Fruit fly (Drosophila melanogaster) whole organism, prepupa: ENCODE results near the gene CG9107.
A peak's percentile ranks its signal among the peaks of the same experiment; 100 is the strongest.

Experiments
- Blimp-1 ChIP-seq: fragments of 200-800 bp; sonication (Bioruptor generic); optimal IDR thresholded peaks from 3 replicates; lab custom pipeline; 2017; ENCODE audit warnings: missing biosample characterization, missing genetic modification characterization, mild to moderate bottlenecking, moderate library complexity, missing genetic modification reagents
- CG10631 ChIP-seq: fragments of 200-800 bp; sonication (Bioruptor generic); optimal IDR thresholded peaks from 2 replicates; lab custom pipeline; 2016; ENCODE audit warnings: missing biosample characterization, missing genetic modification characterization
- CG10669 ChIP-seq: fragments of 200-800 bp; sonication (Bioruptor generic); optimal IDR thresholded peaks from 3 replicates; lab custom pipeline; 2018; ENCODE audit warnings: missing biosample characterization, mild to moderate bottlenecking, missing genetic modification characterization, moderate library complexity
- CG11294 ChIP-seq: fragments of 200-800 bp; sonication (Bioruptor generic); IDR thresholded peaks from 2 replicates; pipeline ENCODE4 v1.3.6; 2022; ENCODE audit warnings: missing biosample characterization, missing genetic modification characterization
- CG11762 ChIP-seq: fragments of 200-800 bp; sonication (Bioruptor generic); optimal IDR thresholded peaks from 3 replicates; lab custom pipeline; 2016; ENCODE audit warnings: missing biosample characterization, missing genetic modification characterization; ENCODE audit not compliant: insufficient read depth
- CG11902 ChIP-seq: fragments of 200-800 bp; sonication (Bioruptor generic); optimal IDR thresholded peaks from 3 replicates; lab custom pipeline; 2016; ENCODE audit warnings: missing biosample characterization, missing genetic modification characterization
- CG15336 ChIP-seq: fragments of 200-800 bp; sonication (Bioruptor generic); IDR thresholded peaks from 2 replicates; pipeline ENCODE4 v1.3.6; 2022; ENCODE audit warnings: missing biosample characterization, missing genetic modification characterization
- CG1621 ChIP-seq: fragments of 200-800 bp; sonication (Bioruptor generic); optimal IDR thresholded peaks from 3 replicates; lab custom pipeline; 2018; ENCODE audit warnings: missing biosample characterization, mild to moderate bottlenecking, missing genetic modification characterization
- CG16779 ChIP-seq: fragments of 200-800 bp; sonication (Bioruptor generic); optimal IDR thresholded peaks from 3 replicates; lab custom pipeline; 2017; ENCODE audit warnings: missing biosample characterization, mild to moderate bottlenecking, missing genetic modification characterization
- CG3032 ChIP-seq: fragments of 200-800 bp; optimal IDR thresholded peaks from 2 replicates; lab custom pipeline; 2019; ENCODE audit warnings: missing biosample characterization, mild to moderate bottlenecking, missing genetic modification characterization, moderate library complexity
- CG31627 ChIP-seq: fragments of 200-800 bp; sonication (Bioruptor generic); optimal IDR thresholded peaks from 3 replicates; lab custom pipeline; 2016; ENCODE audit warnings: missing biosample characterization, missing genetic modification characterization
- CG32006 ChIP-seq: fragments of 200-800 bp; sonication (Bioruptor generic); optimal IDR thresholded peaks from 3 replicates; lab custom pipeline; 2017; ENCODE audit warnings: missing biosample characterization, mild to moderate bottlenecking, missing genetic modification characterization
- CG34406 ChIP-seq: fragments of 200-800 bp; sonication (Bioruptor generic); optimal IDR thresholded peaks from 3 replicates; lab custom pipeline; 2016; ENCODE audit warnings: missing biosample characterization, missing genetic modification characterization
- CG3919 ChIP-seq: fragments of 200-800 bp; sonication (Bioruptor generic); optimal IDR thresholded peaks from 3 replicates; lab custom pipeline; 2016; ENCODE audit warnings: missing biosample characterization, missing genetic modification characterization
- CG4318 ChIP-seq: fragments of 200-800 bp; sonication (Bioruptor generic); optimal IDR thresholded peaks from 3 replicates; lab custom pipeline; 2017; ENCODE audit warnings: missing biosample characterization, mild to moderate bottlenecking, missing genetic modification characterization
- CG6276 ChIP-seq: fragments of 200-800 bp; sonication (Bioruptor generic); optimal IDR thresholded peaks from 2 replicates; lab custom pipeline; 2017; ENCODE audit warnings: missing biosample characterization, mild to moderate bottlenecking, missing genetic modification characterization
- CG6808 ChIP-seq: fragments of 200-800 bp; sonication (Bioruptor generic); optimal IDR thresholded peaks from 3 replicates; lab custom pipeline; 2017; ENCODE audit warnings: missing biosample characterization, missing genetic modification characterization, mild to moderate bottlenecking, moderate library complexity, missing genetic modification reagents
- CG6854 ChIP-seq: fragments of 200-800 bp; sonication (Bioruptor generic); optimal IDR thresholded peaks from 2 replicates; lab custom pipeline; 2017; ENCODE audit warnings: missing biosample characterization, mild to moderate bottlenecking, missing genetic modification characterization
- CG7368 ChIP-seq: fragments of 200-800 bp; sonication (Bioruptor generic); optimal IDR thresholded peaks from 3 replicates; lab custom pipeline; 2016; ENCODE audit warnings: missing biosample characterization, missing genetic modification characterization
- CG8119 ChIP-seq: fragments of 200-800 bp; sonication (Bioruptor generic); IDR thresholded peaks from 3 replicates; pipeline ENCODE4 v1.3.6; 2022; ENCODE audit warnings: missing biosample characterization, missing genetic modification characterization
- CG8632 ChIP-seq: fragments of 200-800 bp; sonication (Bioruptor generic); optimal IDR thresholded peaks from 3 replicates; lab custom pipeline; 2016; ENCODE audit warnings: missing biosample characterization, missing genetic modification characterization
- Eip75B ChIP-seq: fragments of 200-800 bp; sonication (Bioruptor generic); optimal IDR thresholded peaks from 3 replicates; lab custom pipeline; 2016; ENCODE audit warnings: missing biosample characterization, missing genetic modification characterization
- Eip93F ChIP-seq: fragments of 200-800 bp; sonication (Bioruptor generic); optimal IDR thresholded peaks from 2 replicates; lab custom pipeline; 2016; ENCODE audit warnings: missing biosample characterization, mild to moderate bottlenecking, missing genetic modification characterization
- Ets21C ChIP-seq: fragments of 200-800 bp; sonication (Bioruptor generic); optimal IDR thresholded peaks from 3 replicates; lab custom pipeline; 2016; ENCODE audit warnings: missing biosample characterization, missing genetic modification characterization
- Gug ChIP-seq: fragments of 200-800 bp; sonication (Bioruptor generic); IDR thresholded peaks from 2 replicates; pipeline ENCODE4 v1.3.6; 2022; ENCODE audit warnings: missing biosample characterization, missing genetic modification characterization
- Hr38 ChIP-seq: sonication (Bioruptor generic); optimal IDR thresholded peaks from 2 replicates; lab custom pipeline; 2016; ENCODE audit warnings: missing biosample characterization, missing genetic modification characterization
- Lpt ChIP-seq: fragments of 200-800 bp; sonication (Bioruptor generic); optimal IDR thresholded peaks from 3 replicates; lab custom pipeline; 2016; ENCODE audit warnings: missing biosample characterization, missing genetic modification characterization
- Met ChIP-seq: fragments of 200-800 bp; sonication (Bioruptor generic); optimal IDR thresholded peaks from 3 replicates; lab custom pipeline; 2016; ENCODE audit warnings: missing biosample characterization, missing genetic modification characterization
- OdsH ChIP-seq: fragments of 200-800 bp; sonication (Bioruptor generic); optimal IDR thresholded peaks from 3 replicates; lab custom pipeline; 2016; ENCODE audit warnings: missing biosample characterization, missing genetic modification characterization
- Smox ChIP-seq: fragments of 200-800 bp; sonication (Bioruptor generic); optimal IDR thresholded peaks from 3 replicates; lab custom pipeline; 2016; ENCODE audit warnings: missing biosample characterization, missing genetic modification characterization
- Sox14 ChIP-seq: fragments of 200-800 bp; sonication (Bioruptor generic); optimal IDR thresholded peaks from 3 replicates; lab custom pipeline; 2016; ENCODE audit warnings: missing biosample characterization, missing genetic modification characterization
- achi ChIP-seq: fragments of 200-800 bp; sonication (Bioruptor generic); optimal IDR thresholded peaks from 3 replicates; lab custom pipeline; 2016; ENCODE audit warnings: missing biosample characterization, missing genetic modification characterization
- cyc ChIP-seq: fragments of 200-800 bp; sonication (Bioruptor generic); optimal IDR thresholded peaks from 3 replicates; lab custom pipeline; 2016; ENCODE audit warnings: missing biosample characterization, missing genetic modification characterization
- dac ChIP-seq: fragments of 200-800 bp; sonication (Bioruptor generic); optimal IDR thresholded peaks from 2 replicates; lab custom pipeline; 2017; ENCODE audit warnings: missing biosample characterization, mild to moderate bottlenecking, missing genetic modification characterization
- eg ChIP-seq: fragments of 200-800 bp; sonication (Bioruptor generic); IDR thresholded peaks from 3 replicates; pipeline ENCODE4 v1.3.6; 2022; ENCODE audit warnings: missing biosample characterization, missing genetic modification characterization
- esn ChIP-seq: fragments of 200-800 bp; sonication (Bioruptor generic); optimal IDR thresholded peaks from 2 replicates; lab custom pipeline; 2016; ENCODE audit warnings: missing biosample characterization, mild to moderate bottlenecking, missing genetic modification characterization, moderate library complexity
- fd59A ChIP-seq: fragments of 200-800 bp; sonication (Bioruptor generic); optimal IDR thresholded peaks from 2 replicates; lab custom pipeline; 2017; ENCODE audit warnings: missing biosample characterization, mild to moderate bottlenecking, missing genetic modification characterization, missing genetic modification reagents
- fd85E ChIP-seq: fragments of 200-800 bp; sonication (Bioruptor generic); optimal IDR thresholded peaks from 3 replicates; lab custom pipeline; 2016; ENCODE audit warnings: missing biosample characterization, missing genetic modification characterization
- fkh ChIP-seq: fragments of 200-800 bp; sonication (Bioruptor generic); optimal IDR thresholded peaks from 3 replicates; lab custom pipeline; 2017; ENCODE audit warnings: missing biosample characterization, mild to moderate bottlenecking, missing genetic modification characterization, moderate library complexity
- lz ChIP-seq: fragments of 200-800 bp; sonication (Bioruptor generic); optimal IDR thresholded peaks from 3 replicates; lab custom pipeline; 2016; ENCODE audit warnings: missing biosample characterization, missing genetic modification characterization
- spab ChIP-seq: fragments of 200-800 bp; sonication (Bioruptor generic); optimal IDR thresholded peaks from 2 replicates; lab custom pipeline; 2017; ENCODE audit warnings: missing biosample characterization, mild to moderate bottlenecking, missing genetic modification characterization, missing genetic modification reagents
- ss ChIP-seq, 2 experiments: fragments of 200-800 bp; sonication (Bioruptor generic); optimal IDR thresholded peaks; 2 replicates in 1 of 2; 3 replicates in 1 of 2; lab custom pipeline; 2017 to 2018; ENCODE audit warnings: mild to moderate bottlenecking in 2 of 2, missing biosample characterization in 2 of 2, missing genetic modification characterization in 2 of 2, moderate library complexity in 1 of 2
- svp ChIP-seq: fragments of 200-800 bp; sonication (Bioruptor generic); peaks from one replicate; lab custom pipeline; 2016; ENCODE audit warnings: missing biosample characterization, missing genetic modification characterization
- topi ChIP-seq: fragments of 200-800 bp; sonication (Bioruptor generic); optimal IDR thresholded peaks from 3 replicates; lab custom pipeline; 2016; ENCODE audit warnings: missing biosample characterization, missing genetic modification characterization
- vri ChIP-seq: fragments of 200-800 bp; sonication (Bioruptor generic); optimal IDR thresholded peaks from 3 replicates; lab custom pipeline; 2016; ENCODE audit warnings: missing biosample characterization, mild to moderate bottlenecking, missing genetic modification characterization

The CG9107 gene

dm6 chr2L:6022793-6023192 is 1.5 kb downstream of the CG9107 start (continued):
- TF ChIP-seq Ets21C (GFP tag; lab: Kevin White, UChicago) (no peak), OdsH (GFP tag; lab: Kevin White, UChicago) (peak; percentile 22), lz (GFP tag; lab: Kevin White, UChicago) (peak; percentile 56), CG6854 (GFP tag; lab: Kevin White, UChicago) (peak; percentile 5), CG8632 (GFP tag; lab: Kevin White, UChicago) (peak; percentile 51), fkh (no peak), CG6276 (peak; percentile 37), CG11902 (GFP tag; lab: Kevin White, UChicago) (peak; percentile 78), CG10669 (peak; percentile 73), CG16779 (tag; lab: Kevin White, UChicago) (peak; percentile 27), Hr38 (no peak), Lpt (peak; percentile 38), CG7368 (GFP tag; lab: Kevin White, UChicago) (peak; percentile 10), CG31627 (peak; percentile 42), fd85E (GFP tag; lab: Kevin White, UChicago) (no peak), CG4318 (GFP tag; lab: Kevin White, UChicago) (no peak)

DNA sequence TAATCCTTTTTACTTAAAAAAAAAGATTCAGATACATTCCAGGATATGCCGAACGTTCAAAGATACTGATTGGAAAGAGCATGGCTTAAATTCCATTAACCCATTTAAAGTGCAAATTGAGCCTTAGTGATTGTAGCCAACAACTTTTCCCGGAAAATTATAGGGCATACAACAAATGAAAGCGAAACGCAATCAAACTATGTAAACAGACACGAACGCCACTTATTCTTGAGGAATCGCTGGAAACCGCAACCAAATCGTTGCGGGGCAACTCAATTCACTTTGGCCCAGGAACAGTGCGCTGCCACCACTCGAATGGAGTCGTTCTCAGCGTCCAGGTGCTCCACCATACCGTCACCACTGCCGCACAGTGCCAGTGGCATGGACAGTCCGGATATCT is 3.8 kb downstream of the CG9107 start, which contains the start of gene CG13996:
CG13996 (plus strand) TSS at position 301 of the 400 bp plus-strand sequence.
- TF ChIP-seq lz (GFP tag; lab: Kevin White, UChicago) (no peak), CG6808 (GFP tag; lab: Kevin White, UChicago) (no peak), Eip93F (GFP tag; lab: Kevin White, UChicago) (no peak), Met (GFP tag; lab: Kevin White, UChicago) (no peak)
- TF ChIP-seq, all 60 proteins: peak for 0

dm6 chr2L:6019352-6020131 is 4.8 kb downstream of the CG9107 start, which contains the start of gene H2.0:
H2.0 (minus strand) TSS chr2L:6019402.
- TF ChIP-seq CG1621 (tag; lab: Kevin White, UChicago), result peak; percentile 25
- no peak for TF ChIP-seq Gug
- TF ChIP-seq esn (GFP tag; lab: Kevin White, UChicago), result peak; percentile 79
- TF ChIP-seq Sox14 (GFP tag; lab: Kevin White, UChicago), result peak; percentile 75
- TF ChIP-seq CG10669, result peak; percentile 67
- peak; percentile 68 for TF ChIP-seq CG15336 (GFP tag; lab: Robert Waterston, UW)
- 0 out of 3 replicates have a peak, but pooled peaks have one; percentile 8 for TF ChIP-seq eg (GFP tag; lab: Robert Waterston, UW)
- peak; percentile 73 for TF ChIP-seq achi (GFP tag; lab: Kevin White, UChicago)
- peak; percentile 31 to 72 for TF ChIP-seq ss (GFP tag; optimal IDR thresholded peaks at IDR 0.05; lab: Kevin White, UChicago)
- TF ChIP-seq vri (GFP tag; lab: Kevin White, UChicago), result peak; percentile 51
- TF ChIP-seq CG11294 (GFP tag; lab: Robert Waterston, UW), result no peak
- TF ChIP-seq CG10631 (GFP tag; lab: Kevin White, UChicago), result peak; percentile 71
- peak; percentile 76 for TF ChIP-seq fkh
- TF ChIP-seq fd59A (GFP tag; lab: Kevin White, UChicago), result peak; percentile 64
- peak; percentile 91 for TF ChIP-seq svp (GFP tag; lab: Kevin White, UChicago)
- TF ChIP-seq cyc (GFP tag; lab: Kevin White, UChicago), result peak; percentile 64
- TF ChIP-seq Met (GFP tag; lab: Kevin White, UChicago), result peak; percentile 68
- TF ChIP-seq lz (GFP tag; lab: Kevin White, UChicago), result peak; percentile 75
- TF ChIP-seq CG3919 (GFP tag; lab: Kevin White, UChicago), result peak; percentile 81
- no peak for TF ChIP-seq CG16779 (tag; lab: Kevin White, UChicago)
- peak; percentile 51 for TF ChIP-seq Eip75B (GFP tag; lab: Kevin White, UChicago)
- TF ChIP-seq CG34406 (GFP tag; lab: Kevin White, UChicago), result peak; percentile 58
- peak; percentile 67 for TF ChIP-seq Ets21C (GFP tag; lab: Kevin White, UChicago)
- TF ChIP-seq CG32006 (GFP tag; lab: Kevin White, UChicago), result peak; percentile 81
- TF ChIP-seq CG8119, result peak; percentile 71
- peak; percentile 32 for TF ChIP-seq Blimp-1
- peak; percentile 50 for TF ChIP-seq CG11902 (GFP tag; lab: Kevin White, UChicago)
- peak; percentile 63 for TF ChIP-seq spab (GFP tag; lab: Kevin White, UChicago)
- no peak for TF ChIP-seq Hr38
- peak; percentile 69 for TF ChIP-seq Smox (GFP tag; lab: Kevin White, UChicago)
- TF ChIP-seq CG11762 (GFP tag; lab: Kevin White, UChicago), result peak; percentile 37
- peak; percentile 42 for TF ChIP-seq dac
- peak; percentile 43 for TF ChIP-seq CG4318 (GFP tag; lab: Kevin White, UChicago)
- TF ChIP-seq topi, result peak; percentile 78
- no peak for TF ChIP-seq Eip93F (GFP tag; lab: Kevin White, UChicago)
- no peak for TF ChIP-seq CG3032 (tag; lab: Kevin White, UChicago)
